Fruit fly (Drosophila melanogaster) whole organism, embryonic: ENCODE measurements around the gene Wdfy2.
A peak's percentile ranks its signal among the peaks of the same experiment; 100 is the strongest.

ENCODE experiments used
- Abd-B ChIP-seq: fragments of 200-800 bp; sonication (Bioruptor generic); optimal IDR thresholded peaks from 2 replicates; lab custom pipeline; 2018; ENCODE audit warnings: missing biosample characterization, mild to moderate bottlenecking, missing genetic modification characterization, moderate library complexity
- Atf3 ChIP-seq: fragments of 200-800 bp; sonication (Bioruptor generic); optimal IDR thresholded peaks from 3 replicates; lab custom pipeline; 2016; ENCODE audit warnings: missing biosample characterization, missing genetic modification characterization
- CG10147 ChIP-seq: fragments of 200-800 bp; sonication (Bioruptor generic); optimal IDR thresholded peaks from 2 replicates; lab custom pipeline; 2019; ENCODE audit warnings: missing biosample characterization, mild to moderate bottlenecking, missing genetic modification characterization, moderate library complexity
- CG10274 ChIP-seq: fragments of 200-800 bp; sonication (Bioruptor generic); optimal IDR thresholded peaks from 3 replicates; lab custom pipeline; 2017; ENCODE audit warnings: missing biosample characterization, mild to moderate bottlenecking, missing genetic modification characterization
- CG10565 ChIP-seq: fragments of 200-800 bp; sonication (Bioruptor generic); optimal IDR thresholded peaks from 3 replicates; lab custom pipeline; 2016; ENCODE audit warnings: missing biosample characterization, mild to moderate bottlenecking, missing genetic modification characterization
- CG11247 ChIP-seq: fragments of 200-800 bp; sonication (Bioruptor generic); IDR thresholded peaks from 2 replicates; pipeline ENCODE4 v1.3.6; 2022; ENCODE audit warnings: missing biosample characterization, missing genetic modification characterization
- CG14710 ChIP-seq: fragments of 200-800 bp; sonication (Bioruptor generic); optimal IDR thresholded peaks from 3 replicates; lab custom pipeline; 2019; ENCODE audit warnings: missing biosample characterization, mild to moderate bottlenecking, missing genetic modification characterization, moderate library complexity
- CG17328 ChIP-seq: fragments of 200-800 bp; sonication (Bioruptor generic); IDR thresholded peaks from 2 replicates; pipeline ENCODE4 v1.3.6; 2022; ENCODE audit warnings: missing biosample characterization, missing genetic modification characterization
- CG17829 ChIP-seq: fragments of 200-800 bp; optimal IDR thresholded peaks from 2 replicates; lab custom pipeline; 2019; ENCODE audit warnings: missing biosample characterization, mild to moderate bottlenecking, missing genetic modification characterization, moderate library complexity
- CG30403 ChIP-seq: fragments of 200-800 bp; sonication (Bioruptor generic); optimal IDR thresholded peaks from 3 replicates; lab custom pipeline; 2016; ENCODE audit warnings: missing biosample characterization, missing genetic modification characterization
- CG31224 ChIP-seq: fragments of 200-800 bp; sonication (Bioruptor generic); IDR thresholded peaks from 2 replicates; pipeline ENCODE4 v1.3.6; 2022; ENCODE audit warnings: missing biosample characterization, missing genetic modification characterization
- CG31388 ChIP-seq: fragments of 200-800 bp; sonication (Bioruptor generic); optimal IDR thresholded peaks from 2 replicates; lab custom pipeline; 2016; ENCODE audit warnings: missing biosample characterization, missing genetic modification characterization
- CG33213 ChIP-seq: fragments of 200-800 bp; sonication (Bioruptor generic); optimal IDR thresholded peaks from 3 replicates; lab custom pipeline; 2016; ENCODE audit warnings: missing biosample characterization, missing genetic modification characterization
- CG42726 ChIP-seq: fragments of 200-800 bp; sonication (Bioruptor generic); IDR thresholded peaks from 2 replicates; pipeline ENCODE4 v1.3.6; 2022; ENCODE audit warnings: missing biosample characterization, missing genetic modification characterization; ENCODE audit not compliant: partially characterized antibody
- CG8388 ChIP-seq: fragments of 200-800 bp; sonication (Bioruptor generic); optimal IDR thresholded peaks from 2 replicates; lab custom pipeline; 2019; ENCODE audit warnings: missing biosample characterization, mild to moderate bottlenecking, missing genetic modification characterization, moderate library complexity
- CG9797 ChIP-seq: fragments of 200-800 bp; sonication (Bioruptor generic); optimal IDR thresholded peaks from 3 replicates; lab custom pipeline; 2018; ENCODE audit warnings: missing biosample characterization, mild to moderate bottlenecking, missing genetic modification characterization
- CG9876 ChIP-seq: fragments of 200-800 bp; sonication (Bioruptor generic); optimal IDR thresholded peaks from 2 replicates; lab custom pipeline; 2016; ENCODE audit warnings: missing biosample characterization, missing genetic modification characterization
- Dp ChIP-seq: fragments of 200-800 bp; sonication (Bioruptor generic); optimal IDR thresholded peaks from 2 replicates; lab custom pipeline; 2018; ENCODE audit warnings: missing biosample characterization, mild to moderate bottlenecking, missing genetic modification characterization, moderate library complexity
- E2f2 ChIP-seq: fragments of 200-800 bp; sonication (Bioruptor generic); IDR thresholded peaks from 2 replicates; pipeline ENCODE4 v1.3.6; 2022; ENCODE audit warnings: missing biosample characterization, missing genetic modification characterization
- Fer1 ChIP-seq: fragments of 200-800 bp; sonication (Bioruptor generic); optimal IDR thresholded peaks from 2 replicates; lab custom pipeline; 2017; ENCODE audit warnings: missing biosample characterization, mild to moderate bottlenecking, missing genetic modification characterization
- Hand ChIP-seq: fragments of 200-800 bp; sonication (Bioruptor generic); optimal IDR thresholded peaks from 2 replicates; lab custom pipeline; 2017; ENCODE audit warnings: mild to moderate bottlenecking, missing biosample characterization, missing genetic modification reagents, missing genetic modification characterization
- Mad ChIP-seq: fragments of 200-800 bp; sonication (Bioruptor generic); optimal IDR thresholded peaks from 2 replicates; lab custom pipeline; 2016; ENCODE audit warnings: missing biosample characterization, missing genetic modification characterization
- Max ChIP-seq: fragments of 200-800 bp; sonication (Bioruptor generic); optimal IDR thresholded peaks from 2 replicates; lab custom pipeline; 2016; ENCODE audit warnings: missing biosample characterization, mild to moderate bottlenecking, missing genetic modification characterization
- NFAT ChIP-seq: fragments of 200-800 bp; sonication (Bioruptor generic); IDR thresholded peaks from 2 replicates; pipeline ENCODE4 v1.3.6; 2022; ENCODE audit warnings: missing biosample characterization, missing genetic modification characterization
- Nf-YA ChIP-seq: fragments of 200-800 bp; sonication (Bioruptor generic); IDR thresholded peaks from 2 replicates; pipeline ENCODE4 v1.3.6; 2022; ENCODE audit warnings: missing biosample characterization, missing genetic modification characterization
- Side ChIP-seq: fragments of 200-800 bp; sonication (Bioruptor generic); optimal IDR thresholded peaks from 2 replicates; lab custom pipeline; 2016; ENCODE audit warnings: missing biosample characterization, missing genetic modification characterization
- Taf1 ChIP-seq: fragments of 200-800 bp; sonication (Bioruptor generic); IDR thresholded peaks from 2 replicates; pipeline ENCODE4 v1.3.6; 2022; ENCODE audit warnings: missing biosample characterization, missing genetic modification characterization
- Trl ChIP-seq, 3 experiments: fragments of >200 bp in 2 of 3; fragments of 200-800 bp in 1 of 3; sonication (Bioruptor generic) in 1 of 3; optimal IDR thresholded peaks; 2 replicates in 1 of 3; 3 replicates in 2 of 3; lab custom pipeline; 2016 to 2017; ENCODE audit warnings: missing biosample characterization in 1 of 3, missing genetic modification characterization in 1 of 3
- YL-1 ChIP-seq: fragments of 200-800 bp; sonication (Bioruptor generic); optimal IDR thresholded peaks from 3 replicates; lab custom pipeline; 2017; ENCODE audit warnings: missing biosample characterization, mild to moderate bottlenecking, missing genetic modification characterization
- aop ChIP-seq: fragments of 200-800 bp; sonication (Bioruptor generic); IDR thresholded peaks from 2 replicates; pipeline ENCODE4 v1.3.6; 2022; ENCODE audit warnings: missing biosample characterization, missing genetic modification characterization
- ase ChIP-seq: fragments of 200-800 bp; sonication (Bioruptor generic); IDR thresholded peaks from 3 replicates; pipeline ENCODE4 v1.3.6; 2022; ENCODE audit warnings: missing biosample characterization, missing genetic modification characterization
- bab2 ChIP-seq: fragments of 200-800 bp; sonication (Bioruptor generic); optimal IDR thresholded peaks from 2 replicates; lab custom pipeline; 2016; ENCODE audit warnings: missing biosample characterization, missing genetic modification characterization
- cad ChIP-seq: fragments of >200 bp; optimal IDR thresholded peaks from 2 replicates; lab custom pipeline; 2017; ENCODE audit warnings: missing biosample characterization, missing genetic modification characterization
- caup ChIP-seq: fragments of 200-800 bp; sonication (Bioruptor generic); optimal IDR thresholded peaks from 3 replicates; lab custom pipeline; 2017; ENCODE audit warnings: missing biosample characterization, mild to moderate bottlenecking, missing genetic modification characterization, moderate library complexity; ENCODE audit not compliant: severe bottlenecking
- chm ChIP-seq: fragments of 200-800 bp; sonication (Bioruptor generic); IDR thresholded peaks from 2 replicates; pipeline ENCODE4 v1.3.6; 2022; ENCODE audit warnings: missing biosample characterization, missing genetic modification characterization
- cwo ChIP-seq: fragments of 200-800 bp; sonication (Bioruptor generic); optimal IDR thresholded peaks from 3 replicates; lab custom pipeline; 2017; ENCODE audit warnings: missing biosample characterization, missing genetic modification characterization, mild to moderate bottlenecking, moderate library complexity, missing genetic modification reagents
- da ChIP-seq: fragments of 200-800 bp; sonication (Bioruptor generic); optimal IDR thresholded peaks from 2 replicates; lab custom pipeline; 2016; ENCODE audit warnings: missing biosample characterization, missing genetic modification characterization
- dmrt11E ChIP-seq: fragments of 200-800 bp; sonication (Bioruptor generic); optimal IDR thresholded peaks from 3 replicates; lab custom pipeline; 2018; ENCODE audit warnings: missing biosample characterization, mild to moderate bottlenecking, missing genetic modification characterization, moderate library complexity
- insv ChIP-seq, 2 experiments: fragments of 200-800 bp; sonication (Bioruptor generic); optimal IDR thresholded peaks; 3 replicates each; lab custom pipeline; 2016 to 2018; ENCODE audit warnings: missing biosample characterization in 2 of 2, missing genetic modification characterization in 2 of 2
- luna ChIP-seq: fragments of 200-800 bp; sonication (Bioruptor generic); optimal IDR thresholded peaks from 2 replicates; lab custom pipeline; 2016; ENCODE audit warnings: missing biosample characterization, missing genetic modification characterization
- pfk ChIP-seq: fragments of 200-800 bp; sonication (Bioruptor generic); optimal IDR thresholded peaks from 2 replicates; lab custom pipeline; 2018; ENCODE audit warnings: missing biosample characterization, mild to moderate bottlenecking, missing genetic modification characterization, moderate library complexity
- pum ChIP-seq: fragments of 200-800 bp; sonication (Bioruptor generic); optimal IDR thresholded peaks from 2 replicates; lab custom pipeline; 2016; ENCODE audit warnings: missing biosample characterization, missing genetic modification characterization
- sd ChIP-seq: fragments of 200-800 bp; sonication (Bioruptor generic); optimal IDR thresholded peaks from 3 replicates; lab custom pipeline; 2018; ENCODE audit warnings: missing biosample characterization, mild to moderate bottlenecking, missing genetic modification characterization, moderate library complexity
- shn ChIP-seq: fragments of 200-800 bp; sonication (Bioruptor generic); optimal IDR thresholded peaks from 3 replicates; lab custom pipeline; 2016; ENCODE audit warnings: missing biosample characterization, missing genetic modification characterization
- ssp ChIP-seq: fragments of 200-800 bp; sonication (Bioruptor generic); IDR thresholded peaks from 2 replicates; pipeline ENCODE4 v1.3.6; 2022; ENCODE audit warnings: missing biosample characterization, missing genetic modification characterization
- sug ChIP-seq: fragments of 200-800 bp; optimal IDR thresholded peaks from 2 replicates; lab custom pipeline; 2019; ENCODE audit warnings: missing biosample characterization, mild to moderate bottlenecking, missing genetic modification characterization, moderate library complexity
- tin ChIP-seq: fragments of 200-800 bp; sonication (Bioruptor generic); optimal IDR thresholded peaks from 3 replicates; lab custom pipeline; 2016; ENCODE audit warnings: missing biosample characterization, missing genetic modification characterization
- tna ChIP-seq: fragments of 200-800 bp; sonication (Bioruptor generic); IDR thresholded peaks from 2 replicates; pipeline ENCODE4 v1.3.6; 2022; ENCODE audit warnings: missing biosample characterization, missing genetic modification characterization; ENCODE audit not compliant: partially characterized antibody
- wor ChIP-seq: fragments of 200-800 bp; sonication (Bioruptor generic); IDR thresholded peaks from 2 replicates; pipeline ENCODE4 v1.3.6; 2022; ENCODE audit warnings: missing biosample characterization, missing genetic modification characterization
- z ChIP-seq: fragments of 200-800 bp; sonication (Bioruptor generic); IDR thresholded peaks from 3 replicates; pipeline ENCODE4 v1.3.6; 2022; ENCODE audit warnings: missing biosample characterization, missing genetic modification characterization
- zen2 ChIP-seq: fragments of 200-800 bp; sonication (Bioruptor generic); IDR thresholded peaks from 3 replicates; pipeline ENCODE4 v1.3.6; 2022; ENCODE audit warnings: missing biosample characterization, missing genetic modification characterization; ENCODE audit not compliant: partially characterized antibody

The Wdfy2 gene

DNA sequence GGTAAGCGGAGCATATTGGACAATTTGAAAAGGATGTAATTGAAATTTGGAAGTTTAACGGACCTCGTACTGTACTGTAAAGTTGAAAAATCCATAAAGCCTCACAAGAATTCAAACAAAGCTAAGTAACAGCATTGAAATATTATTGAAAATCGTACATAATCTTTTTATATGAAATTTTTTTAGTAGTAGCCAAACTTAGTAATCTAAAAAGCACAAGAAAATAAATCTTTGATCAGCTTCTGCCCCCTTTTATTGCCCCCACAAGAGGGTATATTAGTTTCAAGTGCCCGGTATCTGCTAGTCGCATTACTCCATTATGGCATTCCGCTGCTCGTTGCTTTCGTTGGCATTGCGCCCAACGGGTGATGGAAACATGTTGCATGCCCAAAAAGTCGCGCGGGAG is 43.8 kb downstream of the Wdfy2 start (continued):
- TF ChIP-seq CG8388 (GFP tag; lab: Kevin White, UChicago), result peak; percentile 65
- peak; percentile 2 for TF ChIP-seq CG10147 (GFP tag; lab: Kevin White, UChicago)
- TF ChIP-seq CG17328 (GFP tag; lab: Robert Waterston, UW), result no peak
- TF ChIP-seq Mad (GFP tag; lab: Kevin White, UChicago), result no peak
- no peak for TF ChIP-seq shn (GFP tag; lab: Kevin White, UChicago)
- peak; percentile 27 for TF ChIP-seq bab2 (GFP tag; lab: Kevin White, UChicago)
- no peak for TF ChIP-seq Trl (optimal IDR thresholded peaks at IDR 0.05; lab: Kevin White, UChicago)
- peak; percentile 55 for TF ChIP-seq Trl (GFP tag; optimal IDR thresholded peaks at IDR 0.05; lab: Kevin White, UChicago)
- TF ChIP-seq ase (GFP tag; lab: Robert Waterston, UW), result no peak
- TF ChIP-seq zen2 (GFP tag; lab: Robert Waterston, UW), result no peak
- no peak for TF ChIP-seq z
- no peak for TF ChIP-seq Hand
- TF ChIP-seq cwo (GFP tag; lab: Kevin White, UChicago), result peak; percentile 48
- TF ChIP-seq Atf3, result peak; percentile 34
- TF ChIP-seq luna (GFP tag; lab: Kevin White, UChicago), result no peak
- 0 out of 2 replicates have a peak, but pooled peaks have one; percentile 46 for TF ChIP-seq wor (GFP tag; lab: Robert Waterston, UW)
- peak; percentile 75 for TF ChIP-seq CG17829 (tag; lab: Kevin White, UChicago)
- TF ChIP-seq pum, result peak; percentile 53
- no peak for TF ChIP-seq aop
- TF ChIP-seq YL-1 (GFP tag; lab: Kevin White, UChicago), result no peak
- TF ChIP-seq CG14710 (tag; lab: Kevin White, UChicago), result peak; percentile 73
- 0 out of 2 replicates have a peak, but pooled peaks have one; percentile 30 for TF ChIP-seq E2f2 (GFP tag; lab: Robert Waterston, UW)
- TF ChIP-seq sd (tag; lab: Kevin White, UChicago), result peak; percentile 65
- no peak for TF ChIP-seq CG31224
- TF ChIP-seq CG9876 (GFP tag; lab: Kevin White, UChicago), result no peak
- TF ChIP-seq CG31388 (GFP tag; lab: Kevin White, UChicago), result peak; percentile 40
- no peak for TF ChIP-seq Nf-YA (GFP tag; lab: Robert Waterston, UW)
- no peak for TF ChIP-seq pfk (GFP tag; lab: Kevin White, UChicago)
- TF ChIP-seq CG11247 (GFP tag; lab: Robert Waterston, UW), result no peak
- TF ChIP-seq NFAT (GFP tag; lab: Robert Waterston, UW), result peak; percentile 14; the same call in 1 of the 2 replicates
- peak; percentile 28 for TF ChIP-seq CG10274
- no peak for TF ChIP-seq cad (GFP tag; lab: Kevin White, UChicago)
- peak; percentile 36 for TF ChIP-seq CG33213
- no peak for TF ChIP-seq Dp (GFP tag; lab: Kevin White, UChicago)
- no peak for TF ChIP-seq caup (GFP tag; lab: Kevin White, UChicago)
- no peak for TF ChIP-seq CG9797 (GFP tag; lab: Kevin White, UChicago)
- no peak for TF ChIP-seq Taf1 (GFP tag; lab: Robert Waterston, UW)
- no peak for TF ChIP-seq CG10565
- TF ChIP-seq CG42726 (GFP tag; lab: Robert Waterston, UW), result no peak
- TF ChIP-seq dmrt11E (tag; lab: Kevin White, UChicago), result peak; percentile 53
- TF ChIP-seq sug (tag; lab: Kevin White, UChicago), result no peak
- peak; percentile 64; the same call in 1 of the 2 replicates for TF ChIP-seq ssp (GFP tag; lab: Robert Waterston, UW)
- no peak for TF ChIP-seq da (GFP tag; lab: Kevin White, UChicago)
- TF ChIP-seq insv (GFP tag; optimal IDR thresholded peaks at IDR 0.05; lab: Kevin White, UChicago), result no peak
- peak; percentile 47 for TF ChIP-seq Abd-B (GFP tag; lab: Kevin White, UChicago)
- no peak for TF ChIP-seq Side (GFP tag; lab: Kevin White, UChicago)
- TF ChIP-seq Max, result peak; percentile 58
- no peak for TF ChIP-seq tna
- TF ChIP-seq chm, result no peak
- peak; percentile 75 for TF ChIP-seq CG30403 (GFP tag; lab: Kevin White, UChicago)
- TF ChIP-seq tin (GFP tag; lab: Kevin White, UChicago), result peak; percentile 63
- TF ChIP-seq Fer1 (GFP tag; lab: Kevin White, UChicago), result no peak
